Worm (Caenorhabditis elegans) whole organism, early embryonic: ENCODE data around the gene T24E12.3.

Experiments
- B0310.2 ChIP-seq: sonication (generic microtip); optimal IDR thresholded peaks from 2 replicates; lab custom pipeline; 2016; ENCODE audit warnings: mild to moderate bottlenecking, missing genetic modification characterization, missing compliant biosample characterization
- F13C5.2 ChIP-seq: sonication (generic microtip); optimal IDR thresholded peaks from 2 replicates; lab custom pipeline; 2017; ENCODE audit warnings: mild to moderate bottlenecking, missing genetic modification characterization, inconsistent platforms, missing compliant biosample characterization
- aly-1 ChIP-seq: sonication (generic microtip); optimal IDR thresholded peaks from 2 replicates; lab custom pipeline; 2016; ENCODE audit warnings: missing genetic modification characterization, missing compliant biosample characterization
- ama-1 ChIP-seq: fragments of 150-350 bp; optimal IDR thresholded peaks from 2 replicates; lab custom pipeline; 2014
- ceh-13 ChIP-seq: fragments of 200-800 bp; sonication (Bioruptor generic); optimal IDR thresholded peaks from 2 replicates; lab custom pipeline; 2018; ENCODE audit warnings: mild to moderate bottlenecking, missing genetic modification characterization, missing compliant biosample characterization
- ceh-36 ChIP-seq: sonication (generic microtip); optimal IDR thresholded peaks from 2 replicates; lab custom pipeline; 2016; ENCODE audit warnings: missing genetic modification characterization, inconsistent platforms, missing compliant biosample characterization
- ets-7 ChIP-seq: sonication (generic microtip); optimal IDR thresholded peaks from 2 replicates; lab custom pipeline; 2016; ENCODE audit warnings: missing genotype, missing genetic modification characterization, missing compliant biosample characterization
- flt-1 ChIP-seq: fragments of 200-800 bp; sonication (Bioruptor generic); IDR thresholded peaks from 2 replicates; pipeline ENCODE4 v1.3.6; 2022; ENCODE audit warnings: missing genetic modification characterization, missing compliant biosample characterization
- hmbx-1 ChIP-seq: sonication (generic microtip); optimal IDR thresholded peaks from 2 replicates; lab custom pipeline; 2016; ENCODE audit warnings: mild to moderate bottlenecking, missing genetic modification characterization, missing compliant biosample characterization
- hmg-4 ChIP-seq: fragments of 200-800 bp; sonication (Bioruptor generic); optimal IDR thresholded peaks from 2 replicates; lab custom pipeline; 2018; ENCODE audit warnings: mild to moderate bottlenecking, missing genetic modification characterization, missing compliant biosample characterization
- hnd-1 ChIP-seq: sonication (generic microtip); optimal IDR thresholded peaks from 2 replicates; lab custom pipeline; 2016; ENCODE audit warnings: missing genetic modification characterization, missing compliant biosample characterization
- pes-1 ChIP-seq: fragments of 200-800 bp; sonication (Bioruptor generic); IDR thresholded peaks from 2 replicates; pipeline ENCODE4 v1.3.6; 2022; ENCODE audit warnings: missing genetic modification reagents, missing genetic modification characterization, missing compliant biosample characterization
- scrt-1 ChIP-seq: fragments of 200-800 bp; sonication (Bioruptor generic); IDR thresholded peaks from 2 replicates; pipeline ENCODE4 v1.3.6; 2022; ENCODE audit warnings: missing genetic modification characterization, missing compliant biosample characterization
- sea-1 ChIP-seq: fragments of 200-800 bp; sonication (Bioruptor generic); conservative IDR thresholded peaks from 2 replicates; pipeline ENCODE4 v1.3.6; 2022; ENCODE audit warnings: missing genetic modification characterization, missing compliant biosample characterization
- tbx-11 ChIP-seq: fragments of 200-800 bp; sonication (Bioruptor generic); IDR thresholded peaks from 2 replicates; pipeline ENCODE4 v1.3.6; 2022; ENCODE audit warnings: missing genetic modification characterization, missing compliant biosample characterization
- tbx-37 ChIP-seq: fragments of 200-800 bp; sonication (Bioruptor generic); conservative IDR thresholded peaks from 2 replicates; pipeline ENCODE4 v1.3.6; 2022; ENCODE audit warnings: missing genetic modification reagents, missing genetic modification characterization, missing compliant biosample characterization
- tra-4 ChIP-seq: sonication (generic microtip); optimal IDR thresholded peaks from 2 replicates; lab custom pipeline; 2017; ENCODE audit warnings: missing genetic modification characterization, missing compliant biosample characterization

T24E12.3 gene

ce11 chrII:3775719-3776118, at the start of gene T24E12.3:
Gene T24E12.3, plus strand, starts transcription at chrII:3776019.
- TF ChIP-seq ceh-36 (tag; lab: Kevin White, UChicago): no peak
- TF ChIP-seq B0310.2 (tag; lab: Kevin White, UChicago): no peak
- no peak for TF ChIP-seq ets-7 (tag; lab: Kevin White, UChicago)
- TF ChIP-seq hmbx-1 (tag; lab: Kevin White, UChicago): no peak
- no peak for TF ChIP-seq tra-4 (tag; lab: Kevin White, UChicago)

DNA sequence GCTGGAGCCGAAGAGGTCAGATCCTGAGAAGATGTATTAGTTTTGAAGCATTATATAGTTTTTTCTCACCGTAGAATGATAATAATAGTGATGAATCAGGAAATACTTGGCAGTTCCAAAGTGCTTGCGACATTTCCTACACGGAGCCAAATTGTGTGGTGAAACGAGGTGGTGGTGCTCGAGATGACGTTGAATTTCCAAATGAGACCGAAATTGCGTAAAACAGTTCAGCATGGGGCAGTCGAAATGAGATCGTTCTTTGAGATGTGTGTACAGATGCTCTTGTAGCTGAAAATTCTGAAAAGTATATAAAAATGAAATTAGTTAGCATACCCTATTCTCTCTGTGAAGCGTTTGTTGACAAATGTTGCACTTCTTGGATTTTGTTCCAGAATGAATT, 47.8 kb upstream of the T24E12.3 start, which contains the start of gene C46E10.8:
TSS of gene C46E10.8 (minus strand) at position 101 of the 400 bp plus-strand sequence.
- no peak for TF ChIP-seq sea-1 (GFP tag; lab: Robert Waterston, UW)

ce11 chrII:3731723-3732122, 44.1 kb upstream of the T24E12.3 start, which contains the start of the genes sdz-12 and bath-31:
Gene sdz-12, minus strand, starts transcription at chrII:3731823.
Gene bath-31, plus strand, starts transcription at chrII:3731973.
- TF ChIP-seq scrt-1 (no peak), tbx-37 (GFP tag; lab: Robert Waterston, UW) (no peak), ceh-36 (tag; lab: Kevin White, UChicago) (no peak), flt-1 (GFP tag; lab: Robert Waterston, UW) (no peak), ets-7 (tag; lab: Kevin White, UChicago) (no peak), ama-1 (lab: Kevin White, UChicago) (no peak)

- TF ChIP-seq ama-1 (lab: Kevin White, UChicago): no peak
- TF ChIP-seq scrt-1: no peak
Measured at ce11 chrII:3736893-3737375, 38.9 kb upstream of the T24E12.3 start, which contains the start of gene F12E12.6. Gene F12E12.6, minus strand, starts transcription at chrII:3736943.

- no peak for TF ChIP-seq ets-7 (tag; lab: Kevin White, UChicago)
- no peak for TF ChIP-seq hmg-4
- TF ChIP-seq hmbx-1 (tag; lab: Kevin White, UChicago): no peak
- TF ChIP-seq scrt-1: no peak
- TF ChIP-seq ceh-13 (GFP tag; lab: Kevin White, UChicago): no peak
- no peak for TF ChIP-seq B0310.2 (tag; lab: Kevin White, UChicago)
- TF ChIP-seq flt-1 (GFP tag; lab: Robert Waterston, UW): no peak
- TF ChIP-seq ama-1 (lab: Kevin White, UChicago): no peak
- TF ChIP-seq tbx-11 (GFP tag; lab: Robert Waterston, UW): no peak
- TF ChIP-seq hnd-1 (tag; lab: Kevin White, UChicago): no peak
- no peak for TF ChIP-seq tra-4 (tag; lab: Kevin White, UChicago)
- TF ChIP-seq aly-1 (tag; lab: Kevin White, UChicago): no peak
- TF ChIP-seq F13C5.2 (tag; lab: Kevin White, UChicago): no peak
- TF ChIP-seq ceh-36 (tag; lab: Kevin White, UChicago): no peak
- TF ChIP-seq sea-1 (GFP tag; lab: Robert Waterston, UW): no peak
- no peak for TF ChIP-seq pes-1
- TF ChIP-seq tbx-37 (GFP tag; lab: Robert Waterston, UW): no peak
Measured at ce11 chrII:3739647-3740046, 36.2 kb upstream of the T24E12.3 start, which contains the start of gene F12E12.2. Gene F12E12.2, plus strand, starts transcription at chrII:3739947.

DNA sequence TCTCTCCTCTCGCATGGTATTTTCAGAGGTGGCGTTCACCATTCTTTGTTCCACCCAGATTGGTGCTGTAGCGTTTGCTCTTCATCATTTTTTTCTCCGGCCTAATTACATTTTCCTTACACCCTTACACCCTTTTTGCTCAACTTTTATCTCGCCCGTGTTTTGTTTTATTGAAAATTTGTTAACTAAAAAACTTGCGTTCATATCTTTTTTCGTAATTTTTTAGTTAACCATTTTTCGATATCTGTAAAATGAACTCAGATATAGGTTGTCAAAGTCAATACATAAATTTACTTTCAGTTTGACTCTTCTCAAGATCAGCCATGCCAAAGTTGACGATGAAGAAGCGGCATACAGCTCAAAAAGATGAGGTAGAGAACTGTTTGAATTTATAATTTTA, 34.2 kb upstream of the T24E12.3 start, which contains the start of gene F12E12.1:
TSS of gene F12E12.1 (plus strand) at position 301 of the 400 bp plus-strand sequence.
- TF ChIP-seq B0310.2 (tag; lab: Kevin White, UChicago) (no peak), sea-1 (GFP tag; lab: Robert Waterston, UW) (no peak), hnd-1 (tag; lab: Kevin White, UChicago) (no peak), pes-1 (no peak), scrt-1 (no peak), ama-1 (lab: Kevin White, UChicago) (no peak), ceh-36 (tag; lab: Kevin White, UChicago) (no peak), tbx-37 (GFP tag; lab: Robert Waterston, UW) (no peak), tbx-11 (GFP tag; lab: Robert Waterston, UW) (no peak), ceh-13 (GFP tag; lab: Kevin White, UChicago) (no peak), aly-1 (tag; lab: Kevin White, UChicago) (no peak), F13C5.2 (tag; lab: Kevin White, UChicago) (no peak), hmbx-1 (tag; lab: Kevin White, UChicago) (no peak), tra-4 (tag; lab: Kevin White, UChicago) (no peak), flt-1 (GFP tag; lab: Robert Waterston, UW) (no peak), hmg-4 (no peak), ets-7 (tag; lab: Kevin White, UChicago) (no peak)

ce11 chrII:3743684-3744200, 32.1 kb upstream of the T24E12.3 start, which contains the start of gene nta-1:
Gene nta-1, minus strand, starts transcription at chrII:3743814.
- TF ChIP-seq tbx-11 (GFP tag; lab: Robert Waterston, UW) (no peak), ceh-13 (GFP tag; lab: Kevin White, UChicago) (no peak), tra-4 (tag; lab: Kevin White, UChicago) (no peak), hmg-4 (no peak), ama-1 (lab: Kevin White, UChicago) (no peak), ets-7 (tag; lab: Kevin White, UChicago) (no peak)

- TF ChIP-seq pes-1 (no peak), ceh-36 (tag; lab: Kevin White, UChicago) (no peak), B0310.2 (tag; lab: Kevin White, UChicago) (no peak), hmbx-1 (tag; lab: Kevin White, UChicago) (no peak), scrt-1 (no peak), tbx-11 (GFP tag; lab: Robert Waterston, UW) (no peak), flt-1 (GFP tag; lab: Robert Waterston, UW) (no peak), hnd-1 (tag; lab: Kevin White, UChicago) (no peak), sea-1 (GFP tag; lab: Robert Waterston, UW) (no peak), ama-1 (lab: Kevin White, UChicago) (no peak)
Measured at ce11 chrII:3747405-3747804, 28.4 kb upstream of the T24E12.3 start, which contains the start of gene fbxb-92. Gene fbxb-92, minus strand, starts transcription at chrII:3747505.
